Worm (Caenorhabditis elegans): ENCODE data around the gene BE10.4.

DNA sequence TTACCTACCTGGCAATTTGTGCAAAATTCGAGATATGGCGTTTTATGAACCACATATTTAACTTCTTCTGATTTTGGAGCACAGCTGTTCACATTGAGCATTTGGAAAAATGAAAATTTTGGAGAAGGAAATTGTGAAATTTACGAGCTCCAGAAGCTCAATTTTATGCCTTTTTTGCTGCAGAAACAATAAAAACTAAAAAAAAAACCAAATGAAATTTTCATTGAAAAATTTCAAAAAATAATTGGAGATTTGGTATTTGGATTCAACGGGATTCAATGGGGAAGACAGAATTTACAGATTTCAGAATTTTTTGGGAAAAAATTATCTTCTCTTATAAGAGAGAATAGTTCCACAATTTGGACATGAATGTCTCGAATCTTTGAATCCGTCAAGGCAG lies 43.3 kb downstream of the BE10.4 start, which contains the start of gene Y37D8A.26:
- no peak for TF ChIP-seq skn-1 (tag; optimal IDR thresholded peaks at IDR 0.05)
- no peak for TF ChIP-seq lin-13 (GFP tag; optimal IDR thresholded peaks at IDR 0.05)

All from whole organism, L2 larva.